Worm (Caenorhabditis elegans): ENCODE measurements around the gene K03B8.14.

DNA sequence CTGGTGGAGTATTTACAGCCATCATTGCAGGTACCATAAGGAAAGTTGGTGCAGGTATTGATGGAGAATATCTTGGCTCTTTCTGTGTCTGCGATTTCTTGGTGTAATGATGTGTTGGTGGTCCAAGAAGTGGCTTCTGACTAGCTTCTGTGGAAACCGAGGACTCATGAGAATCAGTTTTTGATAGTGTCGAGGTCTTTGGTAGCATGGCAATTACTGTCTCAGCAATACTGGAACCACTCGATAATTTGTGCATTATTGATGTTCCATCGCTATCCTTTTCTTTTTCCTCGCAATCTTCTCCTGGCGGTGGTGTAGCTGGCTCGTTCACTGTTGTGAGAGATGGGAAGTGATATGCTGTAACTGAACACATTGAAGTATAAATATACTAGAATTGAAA is 26.7 kb upstream of the K03B8.14 start:
- no peak for TF ChIP-seq ama-1 (optimal IDR thresholded peaks at IDR 0.05)
- no peak for TF ChIP-seq ceh-13 (GFP tag; optimal IDR thresholded peaks at IDR 0.05)
- TF ChIP-seq ceh-36 (tag; optimal IDR thresholded peaks at IDR 0.05), result no peak
- no peak for TF ChIP-seq flt-1 (GFP tag; IDR thresholded peaks at IDR 0.05)
- TF ChIP-seq pes-1 (GFP tag; IDR thresholded peaks at IDR 0.05), result no peak
- TF ChIP-seq tbx-11 (GFP tag; IDR thresholded peaks at IDR 0.05), result no peak
- TF ChIP-seq hmbx-1 (tag; optimal IDR thresholded peaks at IDR 0.05), result no peak
- no peak for TF ChIP-seq hmg-4 (GFP tag; optimal IDR thresholded peaks at IDR 0.05)
- no peak for TF ChIP-seq ets-7 (tag; optimal IDR thresholded peaks at IDR 0.05)
- TF ChIP-seq tra-4 (tag; optimal IDR thresholded peaks at IDR 0.05), result no peak

Measured in whole organism, early embryonic.